Fruit fly (Drosophila melanogaster) Kc167 (cell line): Measurements from ENCODE around the gene unc-119.

Source experiments
- Myc ChIP-seq: fragments of >200 bp; optimal IDR thresholded peaks from 2 replicates; lab custom pipeline; 2017; ENCODE audit warnings: missing external identifiers
- h ChIP-seq: fragments of >200 bp; optimal IDR thresholded peaks from 3 replicates; lab custom pipeline; 2018; ENCODE audit warnings: missing external identifiers
- insv ChIP-seq: fragments of >200 bp; optimal IDR thresholded peaks from 3 replicates; lab custom pipeline; 2018; ENCODE audit warnings: missing external identifiers
- psq ChIP-seq: fragments of >200 bp; optimal IDR thresholded peaks from 2 replicates; lab custom pipeline; 2017; ENCODE audit warnings: missing external identifiers
- ttk ChIP-seq: sonication (Bioruptor generic); optimal IDR thresholded peaks from 2 replicates; lab custom pipeline; 2017; ENCODE audit warnings: missing external identifiers

- TF ChIP-seq Myc: no peak
- TF ChIP-seq ttk (lab: Kevin White, UChicago): no peak
- no peak for TF ChIP-seq psq (lab: Kevin White, UChicago)
- no peak for TF ChIP-seq insv (lab: Kevin White, UChicago)
- TF ChIP-seq h: no peak
Measured at dm6 chrX:7300356-7300721, 9.2 kb upstream of the unc-119 start.
